Worm (Caenorhabditis elegans) whole organism, young adult: Measurements from ENCODE around the gene ZC404.15.

Source experiments
- B0019.2 ChIP-seq: fragments of 200-800 bp; sonication (Bioruptor generic); conservative IDR thresholded peaks from 2 replicates; pipeline ENCODE4 v1.3.6; 2022; ENCODE audit warnings: missing genetic modification reagents, missing genetic modification characterization, missing compliant biosample characterization
- F57C9.4 ChIP-seq: sonication (generic microtip); optimal IDR thresholded peaks from 2 replicates; lab custom pipeline; 2017; ENCODE audit warnings: mild to moderate bottlenecking, missing genetic modification characterization, missing compliant biosample characterization
- Y79H2A.3 ChIP-seq: fragments of 200-800 bp; sonication (Bioruptor generic); conservative IDR thresholded peaks from 2 replicates; pipeline ENCODE4 v1.3.6; 2022; ENCODE audit warnings: missing genetic modification reagents, missing genetic modification characterization, missing compliant biosample characterization
- atf-7 ChIP-seq: sonication (generic microtip); optimal IDR thresholded peaks from 2 replicates; lab custom pipeline; 2017; ENCODE audit warnings: mild to moderate bottlenecking, missing genetic modification characterization, missing compliant biosample characterization
- ceh-91 ChIP-seq: fragments of 200-800 bp; sonication (Bioruptor generic); IDR thresholded peaks from 2 replicates; pipeline ENCODE4 v1.3.6; 2022; ENCODE audit warnings: missing genetic modification reagents, missing genetic modification characterization, missing compliant biosample characterization
- dpl-1 ChIP-seq: fragments of 150-350 bp; optimal IDR thresholded peaks from 2 replicates; lab custom pipeline; 2014; ENCODE audit warnings: missing biosample characterization, missing genetic modification reagents, missing genetic modification characterization
- egl-18 ChIP-seq: fragments of 200-800 bp; sonication (Bioruptor generic); IDR thresholded peaks from 2 replicates; pipeline ENCODE4 v1.3.6; 2022; ENCODE audit warnings: missing genetic modification reagents, missing genetic modification characterization, missing compliant biosample characterization
- him-1 ChIP-seq: sonication (generic microtip); optimal IDR thresholded peaks from 2 replicates; lab custom pipeline; 2016; ENCODE audit warnings: missing genotype, missing genetic modification reagents, missing genetic modification characterization, missing compliant biosample characterization
- hlh-12 ChIP-seq: sonication (generic microtip); optimal IDR thresholded peaks from 2 replicates; lab custom pipeline; 2016; ENCODE audit warnings: missing genetic modification characterization, missing compliant biosample characterization
- hrde-1 ChIP-seq: sonication (generic microtip); optimal IDR thresholded peaks from 2 replicates; lab custom pipeline; 2016; ENCODE audit warnings: missing genetic modification characterization, mild to moderate bottlenecking, missing compliant biosample characterization, moderate library complexity, missing genotype, missing genetic modification reagents, borderline replicate concordance
- lsl-1 ChIP-seq: fragments of 200-800 bp; sonication (Bioruptor generic); optimal IDR thresholded peaks from 2 replicates; lab custom pipeline; 2018; ENCODE audit warnings: mild to moderate bottlenecking, missing genetic modification characterization, moderate library complexity, missing compliant biosample characterization
- snpc-4 ChIP-seq, 5 experiments: fragments of 150-350 bp in 1 of 5; sonication (generic microtip) in 4 of 5; optimal IDR thresholded peaks; 2 replicates each; lab custom pipeline; 2014 to 2018; ENCODE audit warnings: missing genetic modification characterization in 5 of 5, missing biosample characterization in 3 of 5, antibody characterized with exemption in 2 of 5, mild to moderate bottlenecking in 2 of 5, missing compliant biosample characterization in 2 of 5, missing genotype in 2 of 5, moderate library complexity in 2 of 5, missing genetic modification reagents in 1 of 5

DNA sequence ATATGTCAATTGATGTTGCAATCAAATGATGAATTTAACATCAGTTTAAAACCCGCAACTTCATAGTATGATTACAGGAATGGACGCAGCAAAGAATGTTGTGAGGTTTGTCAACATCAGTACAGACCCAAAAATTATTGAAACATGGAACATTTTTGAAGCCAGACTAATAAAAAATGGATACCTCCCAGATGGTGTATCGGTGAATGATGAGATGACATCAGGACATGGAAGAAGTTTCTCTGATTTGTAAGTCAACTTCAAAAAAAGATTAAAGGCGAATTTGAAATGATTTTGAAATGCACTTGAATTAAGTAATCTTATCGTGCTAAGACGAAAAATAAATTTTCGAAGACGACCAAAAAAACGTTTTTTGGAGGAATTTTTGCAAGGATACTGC is 33.6 kb downstream of the ZC404.15 start:
- TF ChIP-seq hlh-12 (no peak), ceh-91 (no peak), B0019.2 (GFP tag; lab: Robert Waterston, UW) (no peak), dpl-1 (GFP tag; lab: Kevin White, UChicago) (no peak), atf-7 (tag; lab: Kevin White, UChicago) (no peak), egl-18 (GFP tag; lab: Robert Waterston, UW) (no peak), snpc-4 (GFP tag; optimal IDR thresholded peaks at IDR 0.05; lab: Kevin White, UChicago) (no peak), snpc-4 (tag; optimal IDR thresholded peaks at IDR 0.05; lab: Kevin White, UChicago) (no peak), lsl-1 (no peak), Y79H2A.3 (GFP tag; lab: Robert Waterston, UW) (no peak), hrde-1 (tag; lab: Kevin White, UChicago) (no peak), F57C9.4 (tag; lab: Kevin White, UChicago) (no peak), him-1 (tag; lab: Kevin White, UChicago) (no peak)
